Fruit fly (Drosophila melanogaster) whole organism, embryonic: ENCODE data around the gene st.

Experiments
- BEAF-32 ChIP-seq: fragments of 200-800 bp; sonication (Bioruptor generic); optimal IDR thresholded peaks from 3 replicates; lab custom pipeline; 2017; ENCODE audit warnings: missing biosample characterization, missing genetic modification characterization, mild to moderate bottlenecking, moderate library complexity, missing genetic modification reagents
- Bdp1 ChIP-seq: fragments of 200-800 bp; sonication (Bioruptor generic); optimal IDR thresholded peaks from 3 replicates; lab custom pipeline; 2016; ENCODE audit warnings: missing biosample characterization, missing genetic modification characterization
- BtbVII ChIP-seq: fragments of 200-800 bp; sonication (Bioruptor generic); optimal IDR thresholded peaks from 3 replicates; lab custom pipeline; 2017; ENCODE audit warnings: missing biosample characterization, mild to moderate bottlenecking, missing genetic modification characterization
- CG12769 ChIP-seq: fragments of 200-800 bp; sonication (Bioruptor generic); optimal IDR thresholded peaks from 2 replicates; lab custom pipeline; 2019; ENCODE audit warnings: missing biosample characterization, mild to moderate bottlenecking, missing genetic modification characterization, moderate library complexity
- CG13624 ChIP-seq: fragments of 200-800 bp; sonication (Bioruptor generic); optimal IDR thresholded peaks from 2 replicates; lab custom pipeline; 2016; ENCODE audit warnings: missing biosample characterization, missing genetic modification characterization
- CG15479 ChIP-seq: fragments of 200-800 bp; sonication (Bioruptor generic); optimal IDR thresholded peaks from 3 replicates; lab custom pipeline; 2019; ENCODE audit warnings: missing biosample characterization, mild to moderate bottlenecking, missing genetic modification characterization, moderate library complexity
- CG1603 ChIP-seq: fragments of 200-800 bp; sonication (Bioruptor generic); optimal IDR thresholded peaks from 2 replicates; lab custom pipeline; 2019; ENCODE audit warnings: missing biosample characterization, mild to moderate bottlenecking, missing genetic modification characterization, moderate library complexity
- CG16779 ChIP-seq: fragments of 200-800 bp; sonication (Bioruptor generic); IDR thresholded peaks from 2 replicates; pipeline ENCODE4 v1.3.6; 2022; ENCODE audit warnings: missing biosample characterization, missing genetic modification characterization
- CG17361 ChIP-seq: fragments of 200-800 bp; sonication (Bioruptor generic); IDR thresholded peaks from 3 replicates; pipeline ENCODE4 v1.3.6; 2022; ENCODE audit warnings: missing biosample characterization, missing genetic modification characterization
- CG17385 ChIP-seq: fragments of 200-800 bp; sonication (Bioruptor generic); optimal IDR thresholded peaks from 3 replicates; lab custom pipeline; 2018; ENCODE audit warnings: missing biosample characterization, mild to moderate bottlenecking, missing genetic modification characterization
- CG1792 ChIP-seq: fragments of 200-800 bp; sonication (Bioruptor generic); optimal IDR thresholded peaks from 2 replicates; lab custom pipeline; 2016; ENCODE audit warnings: missing biosample characterization, missing genetic modification characterization
- CG2116 ChIP-seq: fragments of 200-800 bp; sonication (Bioruptor generic); optimal IDR thresholded peaks from 3 replicates; lab custom pipeline; 2018; ENCODE audit warnings: missing biosample characterization, mild to moderate bottlenecking, missing genetic modification characterization
- CG3163 ChIP-seq: fragments of 200-800 bp; sonication (Bioruptor generic); optimal IDR thresholded peaks from 3 replicates; lab custom pipeline; 2016; ENCODE audit warnings: missing biosample characterization, missing genetic modification characterization
- CG34422 ChIP-seq: fragments of 200-800 bp; sonication (Bioruptor generic); IDR thresholded peaks from 3 replicates; pipeline ENCODE4 v1.3.6; 2022; ENCODE audit warnings: missing biosample characterization, missing genetic modification characterization
- CG5180 ChIP-seq: fragments of 200-800 bp; sonication (Bioruptor generic); optimal IDR thresholded peaks from 3 replicates; lab custom pipeline; 2017; ENCODE audit warnings: missing biosample characterization, missing genetic modification characterization, mild to moderate bottlenecking, moderate library complexity, missing genetic modification reagents
- CG5245 ChIP-seq: fragments of 200-800 bp; sonication (Bioruptor generic); optimal IDR thresholded peaks from 3 replicates; lab custom pipeline; 2016; ENCODE audit warnings: missing biosample characterization, missing genetic modification characterization
- CG6654 ChIP-seq: fragments of 200-800 bp; sonication (Bioruptor generic); optimal IDR thresholded peaks from 2 replicates; lab custom pipeline; 2017; ENCODE audit warnings: missing biosample characterization, mild to moderate bottlenecking, missing genetic modification characterization
- CG7372 ChIP-seq: fragments of 200-800 bp; sonication (Bioruptor generic); IDR thresholded peaks from 2 replicates; pipeline ENCODE4 v1.3.6; 2022; ENCODE audit warnings: missing biosample characterization, missing genetic modification characterization
- CG7987 ChIP-seq: fragments of 200-800 bp; sonication (Bioruptor generic); optimal IDR thresholded peaks from 2 replicates; lab custom pipeline; 2018; ENCODE audit warnings: missing biosample characterization, mild to moderate bottlenecking, missing genetic modification characterization, moderate library complexity
- CG9817 ChIP-seq: fragments of 200-800 bp; sonication (Bioruptor generic); optimal IDR thresholded peaks from 2 replicates; lab custom pipeline; 2018; ENCODE audit warnings: missing biosample characterization, mild to moderate bottlenecking, missing genetic modification characterization, moderate library complexity
- CG9932 ChIP-seq: fragments of 200-800 bp; sonication (Bioruptor generic); IDR thresholded peaks from 2 replicates; pipeline ENCODE4 v1.3.6; 2022; ENCODE audit warnings: missing biosample characterization, missing genetic modification characterization
- CHES-1-like ChIP-seq: fragments of 200-800 bp; sonication (Bioruptor generic); optimal IDR thresholded peaks from 2 replicates; lab custom pipeline; 2016; ENCODE audit warnings: missing biosample characterization, missing genetic modification characterization
- D19B ChIP-seq: fragments of 200-800 bp; sonication (Bioruptor generic); optimal IDR thresholded peaks from 2 replicates; lab custom pipeline; 2017; ENCODE audit warnings: missing biosample characterization, mild to moderate bottlenecking, missing genetic modification characterization
- Drgx ChIP-seq: fragments of 200-800 bp; sonication (Bioruptor generic); IDR thresholded peaks from 2 replicates; pipeline ENCODE4 v1.3.6; 2022; ENCODE audit warnings: missing biosample characterization, missing genetic modification characterization
- Fer2 ChIP-seq: fragments of 200-800 bp; sonication (Bioruptor generic); optimal IDR thresholded peaks from 2 replicates; lab custom pipeline; 2018; ENCODE audit warnings: missing biosample characterization, mild to moderate bottlenecking, missing genetic modification characterization, moderate library complexity
- Hr51 ChIP-seq, 2 experiments: fragments of 200-800 bp; sonication (Bioruptor generic); optimal IDR thresholded peaks; 2 replicates in 1 of 2; 3 replicates in 1 of 2; lab custom pipeline; 2016 to 2018; ENCODE audit warnings: missing biosample characterization in 2 of 2, missing genetic modification characterization in 2 of 2, mild to moderate bottlenecking in 1 of 2, moderate library complexity in 1 of 2
- Meics ChIP-seq: fragments of 200-800 bp; sonication (Bioruptor generic); optimal IDR thresholded peaks from 2 replicates; lab custom pipeline; 2017; ENCODE audit warnings: missing biosample characterization, mild to moderate bottlenecking, missing genetic modification characterization
- Scr ChIP-seq: fragments of 200-800 bp; sonication (Bioruptor generic); IDR thresholded peaks from 2 replicates; pipeline ENCODE4 v1.3.6; 2022; ENCODE audit warnings: missing biosample characterization, missing genetic modification characterization; ENCODE audit not compliant: partially characterized antibody
- Tbp ChIP-seq: fragments of >200 bp; optimal IDR thresholded peaks from 2 replicates; lab custom pipeline; 2018; ENCODE audit warnings: missing biosample characterization, missing genetic modification characterization
- ab ChIP-seq: fragments of 200-800 bp; sonication (Bioruptor generic); optimal IDR thresholded peaks from 2 replicates; lab custom pipeline; 2016; ENCODE audit warnings: missing biosample characterization, missing genetic modification characterization
- bbx ChIP-seq: fragments of 200-800 bp; sonication (Bioruptor generic); IDR thresholded peaks from 2 replicates; pipeline ENCODE4 v1.3.6; 2022; ENCODE audit warnings: missing biosample characterization, missing genetic modification characterization; ENCODE audit not compliant: partially characterized antibody
- caup ChIP-seq: fragments of 200-800 bp; sonication (Bioruptor generic); optimal IDR thresholded peaks from 3 replicates; lab custom pipeline; 2017; ENCODE audit warnings: missing biosample characterization, mild to moderate bottlenecking, missing genetic modification characterization, moderate library complexity; ENCODE audit not compliant: severe bottlenecking
- chinmo ChIP-seq: fragments of 200-800 bp; sonication (Bioruptor generic); IDR thresholded peaks from 4 replicates; pipeline ENCODE4 v1.3.6; 2022; ENCODE audit warnings: missing biosample characterization, missing genetic modification characterization; ENCODE audit not compliant: partially characterized antibody
- dpn ChIP-seq, 2 experiments: fragments of 200-800 bp; sonication (Bioruptor generic); optimal IDR thresholded peaks; 3 replicates each; lab custom pipeline; 2016; ENCODE audit warnings: missing biosample characterization in 2 of 2, missing genetic modification characterization in 2 of 2
- inv ChIP-seq: fragments of 200-800 bp; sonication (Bioruptor generic); IDR thresholded peaks from 2 replicates; pipeline ENCODE4 v1.3.6; 2022; ENCODE audit warnings: missing biosample characterization, missing genetic modification characterization; ENCODE audit not compliant: partially characterized antibody
- jumu ChIP-seq: fragments of 200-800 bp; sonication (Bioruptor generic); optimal IDR thresholded peaks from 3 replicates; lab custom pipeline; 2016; ENCODE audit warnings: missing biosample characterization, missing genetic modification characterization
- kay ChIP-seq: fragments of 200-800 bp; sonication (Bioruptor generic); optimal IDR thresholded peaks from 2 replicates; lab custom pipeline; 2016; ENCODE audit warnings: missing biosample characterization, missing genetic modification characterization
- lola ChIP-seq, 3 experiments: fragments of >200 bp in 2 of 3; fragments of 200-800 bp in 1 of 3; sonication (Bioruptor generic) in 1 of 3; optimal IDR thresholded peaks; 2 replicates each; lab custom pipeline; 2017 to 2019; ENCODE audit warnings: missing biosample characterization in 3 of 3, missing genetic modification characterization in 3 of 3, mild to moderate bottlenecking in 1 of 3, moderate library complexity in 1 of 3
- nerfin-2 ChIP-seq: fragments of 200-800 bp; sonication (Bioruptor generic); IDR thresholded peaks from 2 replicates; pipeline ENCODE4 v1.3.6; 2022; ENCODE audit warnings: missing biosample characterization, missing genetic modification characterization; ENCODE audit not compliant: partially characterized antibody
- oc ChIP-seq: fragments of 200-800 bp; sonication (Bioruptor generic); optimal IDR thresholded peaks from 2 replicates; lab custom pipeline; 2018; ENCODE audit warnings: missing biosample characterization, mild to moderate bottlenecking, missing genetic modification characterization, moderate library complexity
- pnt ChIP-seq: fragments of 200-800 bp; sonication (Bioruptor generic); optimal IDR thresholded peaks from 3 replicates; lab custom pipeline; 2016; ENCODE audit warnings: missing biosample characterization, missing genetic modification characterization
- pros ChIP-seq: fragments of 200-800 bp; sonication (Bioruptor generic); optimal IDR thresholded peaks from 3 replicates; lab custom pipeline; 2019; ENCODE audit warnings: missing biosample characterization, mild to moderate bottlenecking, missing genetic modification characterization, moderate library complexity
- pum ChIP-seq: fragments of 200-800 bp; sonication (Bioruptor generic); optimal IDR thresholded peaks from 2 replicates; lab custom pipeline; 2016; ENCODE audit warnings: missing biosample characterization, missing genetic modification characterization
- repo ChIP-seq: fragments of 200-800 bp; sonication (Bioruptor generic); optimal IDR thresholded peaks from 2 replicates; lab custom pipeline; 2016; ENCODE audit warnings: missing biosample characterization, missing genetic modification characterization
- sc ChIP-seq, 3 experiments: fragments of >200 bp in 2 of 3; fragments of 200-800 bp in 1 of 3; sonication (Bioruptor generic) in 1 of 3; optimal IDR thresholded peaks; 2 replicates in 2 of 3; 3 replicates in 1 of 3; lab custom pipeline; 2017; ENCODE audit warnings: mild to moderate bottlenecking in 1 of 3, missing biosample characterization in 1 of 3, missing genetic modification characterization in 1 of 3, missing genetic modification reagents in 1 of 3
- schlank ChIP-seq: fragments of 200-800 bp; sonication (Bioruptor generic); optimal IDR thresholded peaks from 2 replicates; lab custom pipeline; 2018; ENCODE audit warnings: missing biosample characterization, mild to moderate bottlenecking, missing genetic modification characterization
- sob ChIP-seq: fragments of 200-800 bp; sonication (Bioruptor generic); IDR thresholded peaks from 2 replicates; pipeline ENCODE4 v1.3.6; 2022; ENCODE audit warnings: missing biosample characterization, missing genetic modification characterization
- sug ChIP-seq: fragments of 200-800 bp; optimal IDR thresholded peaks from 2 replicates; lab custom pipeline; 2019; ENCODE audit warnings: missing biosample characterization, mild to moderate bottlenecking, missing genetic modification characterization, moderate library complexity
- vvl ChIP-seq: fragments of 200-800 bp; sonication (Bioruptor generic); IDR thresholded peaks from 2 replicates; pipeline ENCODE4 v1.3.6; 2022; ENCODE audit warnings: missing biosample characterization, missing genetic modification characterization
- wek ChIP-seq: fragments of 200-800 bp; sonication (Bioruptor generic); optimal IDR thresholded peaks from 3 replicates; lab custom pipeline; 2018; ENCODE audit warnings: missing biosample characterization, mild to moderate bottlenecking, missing genetic modification characterization, moderate library complexity

st gene

DNA sequence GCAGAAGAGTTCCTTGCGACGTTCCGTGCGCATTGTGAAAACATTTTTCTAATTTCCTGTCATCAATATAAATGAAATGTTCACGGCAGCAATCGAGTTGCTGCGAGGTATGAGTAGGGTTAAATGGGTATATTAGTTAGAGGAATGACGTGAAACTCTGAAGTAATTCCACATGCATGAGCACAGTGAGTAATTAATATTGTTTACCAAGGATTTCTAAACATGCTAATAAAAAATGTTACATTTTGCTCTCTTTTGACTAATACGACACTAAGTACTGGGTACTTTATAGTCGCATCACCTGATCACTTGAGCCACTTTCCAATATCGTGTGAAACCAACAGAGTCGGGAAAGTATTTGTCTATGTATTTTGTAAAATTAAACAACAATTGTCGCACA lies 46.8 kb downstream of the st start (continued):
- TF ChIP-seq vvl (GFP tag; lab: Robert Waterston, UW): no peak
- no peak for TF ChIP-seq sc (optimal IDR thresholded peaks at IDR 0.05; lab: Kevin White, UChicago)
- TF ChIP-seq sc (GFP tag; optimal IDR thresholded peaks at IDR 0.05; lab: Kevin White, UChicago): peak; percentile 22
- TF ChIP-seq Scr (GFP tag; lab: Robert Waterston, UW): no peak
- peak; percentile 20 for TF ChIP-seq CG5245
- no peak for TF ChIP-seq kay
- no peak for TF ChIP-seq sug
- peak; percentile 46 for TF ChIP-seq oc (tag; lab: Kevin White, UChicago)
- no peak for TF ChIP-seq CG6654
- no peak for TF ChIP-seq CG34422 (GFP tag; lab: Robert Waterston, UW)
- TF ChIP-seq BtbVII (GFP tag; lab: Kevin White, UChicago): no peak
- TF ChIP-seq CG16779 (GFP tag; lab: Robert Waterston, UW): no peak
- no peak for TF ChIP-seq CG13624 (GFP tag; lab: Kevin White, UChicago)
- no peak for TF ChIP-seq pum (GFP tag; lab: Kevin White, UChicago)
- TF ChIP-seq Fer2 (tag; lab: Kevin White, UChicago): no peak
- no peak for TF ChIP-seq CG9817 (tag; lab: Kevin White, UChicago)
- TF ChIP-seq ab (GFP tag; lab: Kevin White, UChicago): no peak
- peak in 1 of 2 experiments; percentile 43 for TF ChIP-seq Hr51 (GFP tag; optimal IDR thresholded peaks at IDR 0.05; lab: Kevin White, UChicago)
- peak; percentile 1 for TF ChIP-seq jumu
- no peak for TF ChIP-seq wek (GFP tag; lab: Kevin White, UChicago)
- peak; percentile 47 for TF ChIP-seq CG12769 (tag; lab: Kevin White, UChicago)
- TF ChIP-seq CG1792 (GFP tag; lab: Kevin White, UChicago): no peak
- no peak for TF ChIP-seq pros (GFP tag; lab: Kevin White, UChicago)
- no peak for TF ChIP-seq CG17361 (GFP tag; lab: Robert Waterston, UW)
- TF ChIP-seq pnt (GFP tag; lab: Kevin White, UChicago): peak; percentile 13
- TF ChIP-seq CG1603: peak; percentile 82
- TF ChIP-seq CHES-1-like (GFP tag; lab: Kevin White, UChicago): no peak
- TF ChIP-seq CG17385: peak; percentile 18
- TF ChIP-seq Tbp (GFP tag; lab: Kevin White, UChicago): no peak
- no peak for TF ChIP-seq D19B (GFP tag; lab: Kevin White, UChicago)
- TF ChIP-seq Drgx (GFP tag; lab: Robert Waterston, UW): no peak
- TF ChIP-seq bbx (GFP tag; lab: Robert Waterston, UW): no peak
- TF ChIP-seq lola (GFP tag; optimal IDR thresholded peaks at IDR 0.05; lab: Kevin White, UChicago): peak in 1 of 3 experiments; percentile 29
- TF ChIP-seq CG3163 (GFP tag; lab: Kevin White, UChicago): no peak
- TF ChIP-seq caup (GFP tag; lab: Kevin White, UChicago): no peak
- TF ChIP-seq nerfin-2 (GFP tag; lab: Robert Waterston, UW): no peak
- no peak for TF ChIP-seq schlank (tag; lab: Kevin White, UChicago)
- TF ChIP-seq CG2116 (GFP tag; lab: Kevin White, UChicago): no peak
- TF ChIP-seq dpn (GFP tag; optimal IDR thresholded peaks at IDR 0.05; lab: Kevin White, UChicago): peak in 1 of 2 experiments; percentile 63
- no peak for TF ChIP-seq CG9932 (GFP tag; lab: Robert Waterston, UW)
- no peak for TF ChIP-seq CG5180 (GFP tag; lab: Kevin White, UChicago)
- peak; percentile 63 for TF ChIP-seq sob
- peak; percentile 15 for TF ChIP-seq Meics (GFP tag; lab: Kevin White, UChicago)
- TF ChIP-seq inv: no peak
- no peak for TF ChIP-seq BEAF-32 (GFP tag; lab: Kevin White, UChicago)
- no peak for TF ChIP-seq chinmo (GFP tag; lab: Robert Waterston, UW)
- TF ChIP-seq CG15479 (GFP tag; lab: Kevin White, UChicago): no peak
- TF ChIP-seq Bdp1 (GFP tag; lab: Kevin White, UChicago): no peak
- no peak for TF ChIP-seq CG7372 (GFP tag; lab: Robert Waterston, UW)
- no peak for TF ChIP-seq repo (GFP tag; lab: Kevin White, UChicago)
- TF ChIP-seq CG7987 (GFP tag; lab: Kevin White, UChicago): no peak
